Worm (Caenorhabditis elegans) whole organism, L4/young adult: Measurements from ENCODE around the gene set-20.

ENCODE experiments used
- dao-5 ChIP-seq: sonication (generic microtip); optimal IDR thresholded peaks from 2 replicates; lab custom pipeline; 2016; ENCODE audit warnings: missing genotype, missing genetic modification characterization, moderate library complexity, missing compliant biosample characterization
- him-1 ChIP-seq: sonication (generic microtip); optimal IDR thresholded peaks from 2 replicates; lab custom pipeline; 2016; ENCODE audit warnings: missing genotype, missing genetic modification reagents, missing genetic modification characterization, missing compliant biosample characterization

- TF ChIP-seq him-1 (tag; lab: Kevin White, UChicago) (no peak), dao-5 (tag; lab: Kevin White, UChicago) (no peak)
Measured at ce11 chrX:5695416-5695815, 9.5 kb upstream of the set-20 start.
